Worm (Caenorhabditis elegans) whole organism, L4/young adult: ENCODE data around the gene tbx-41.

Experiments
- W03F9.2 ChIP-seq: fragments of 150-350 bp; optimal IDR thresholded peaks from 2 replicates; lab custom pipeline; 2014; ENCODE audit warnings: missing biosample characterization, missing genetic modification characterization
- dao-5 ChIP-seq: sonication (generic microtip); optimal IDR thresholded peaks from 2 replicates; lab custom pipeline; 2016; ENCODE audit warnings: missing genotype, missing genetic modification characterization, moderate library complexity, missing compliant biosample characterization
- him-1 ChIP-seq: sonication (generic microtip); optimal IDR thresholded peaks from 2 replicates; lab custom pipeline; 2016; ENCODE audit warnings: missing genotype, missing genetic modification reagents, missing genetic modification characterization, missing compliant biosample characterization

DNA sequence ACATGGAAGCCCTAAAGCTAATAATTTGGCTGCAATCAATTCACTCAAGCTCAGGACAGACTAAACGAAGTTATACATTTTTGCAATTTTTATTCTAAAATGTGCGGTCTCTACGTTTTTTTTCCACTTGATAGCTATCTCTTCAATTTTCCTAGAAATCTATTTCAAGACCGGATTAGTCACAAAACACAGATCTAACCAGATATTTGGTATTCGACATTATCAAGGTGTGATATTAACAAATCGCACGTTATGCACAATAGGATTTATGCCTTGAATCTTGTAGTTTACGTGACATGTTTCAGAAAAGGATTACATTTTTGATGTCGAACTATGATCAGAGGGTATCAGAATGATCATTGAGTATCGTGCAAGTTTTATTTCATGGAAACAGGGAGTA lies 36.4 kb downstream of the tbx-41 start:
- TF ChIP-seq dao-5 = no peak
- no peak for TF ChIP-seq W03F9.2 (tag; lab: Kevin White, UChicago)
- TF ChIP-seq him-1 (tag; lab: Kevin White, UChicago) = no peak
